Fruit fly (Drosophila melanogaster) whole organism, embryonic: ENCODE results near the gene Max.
A peak's percentile ranks its signal among the peaks of the same experiment; 100 is the strongest.

Experiments
- Atf3 ChIP-seq: fragments of 200-800 bp; sonication (Bioruptor generic); optimal IDR thresholded peaks from 3 replicates; lab custom pipeline; 2016; ENCODE audit warnings: missing biosample characterization, missing genetic modification characterization
- Blimp-1 ChIP-seq: fragments of 200-800 bp; sonication (Bioruptor generic); optimal IDR thresholded peaks from 3 replicates; lab custom pipeline; 2018; ENCODE audit warnings: missing biosample characterization, missing genetic modification characterization, mild to moderate bottlenecking, moderate library complexity, missing genetic modification reagents
- CG10543 ChIP-seq: fragments of 200-800 bp; sonication (Bioruptor generic); optimal IDR thresholded peaks from 3 replicates; lab custom pipeline; 2017; ENCODE audit warnings: missing biosample characterization, mild to moderate bottlenecking, missing genetic modification characterization, moderate library complexity
- CG10979 ChIP-seq: fragments of 200-800 bp; sonication (Bioruptor generic); optimal IDR thresholded peaks from 2 replicates; lab custom pipeline; 2018; ENCODE audit warnings: missing biosample characterization, mild to moderate bottlenecking, missing genetic modification characterization, moderate library complexity
- CG12236 ChIP-seq: fragments of 200-800 bp; sonication (Bioruptor generic); optimal IDR thresholded peaks from 2 replicates; lab custom pipeline; 2016; ENCODE audit warnings: missing biosample characterization, missing genetic modification characterization
- CG14710 ChIP-seq: fragments of 200-800 bp; sonication (Bioruptor generic); optimal IDR thresholded peaks from 3 replicates; lab custom pipeline; 2019; ENCODE audit warnings: missing biosample characterization, mild to moderate bottlenecking, missing genetic modification characterization, moderate library complexity
- CG15601 ChIP-seq: fragments of 200-800 bp; sonication (Bioruptor generic); optimal IDR thresholded peaks from 3 replicates; lab custom pipeline; 2019; ENCODE audit warnings: missing biosample characterization, mild to moderate bottlenecking, missing genetic modification characterization, moderate library complexity
- CG17361 ChIP-seq: fragments of 200-800 bp; sonication (Bioruptor generic); IDR thresholded peaks from 3 replicates; pipeline ENCODE4 v1.3.6; 2022; ENCODE audit warnings: missing biosample characterization, missing genetic modification characterization
- CG17802 ChIP-seq: fragments of 200-800 bp; sonication (Bioruptor generic); optimal IDR thresholded peaks from 2 replicates; lab custom pipeline; 2018; ENCODE audit warnings: missing biosample characterization, mild to moderate bottlenecking, missing genetic modification characterization, moderate library complexity
- CG18262 ChIP-seq: fragments of 200-800 bp; optimal IDR thresholded peaks from 3 replicates; lab custom pipeline; 2019; ENCODE audit warnings: missing biosample characterization, mild to moderate bottlenecking, missing genetic modification characterization, moderate library complexity
- CG18599 ChIP-seq: fragments of 200-800 bp; sonication (Bioruptor generic); optimal IDR thresholded peaks from 3 replicates; lab custom pipeline; 2017; ENCODE audit warnings: missing biosample characterization, missing genetic modification characterization, mild to moderate bottlenecking, moderate library complexity, missing genetic modification reagents
- CG18764 ChIP-seq: fragments of 200-800 bp; sonication (Bioruptor generic); optimal IDR thresholded peaks from 3 replicates; lab custom pipeline; 2016; ENCODE audit warnings: missing biosample characterization, missing genetic modification characterization
- CG2678 ChIP-seq: fragments of 200-800 bp; sonication (Bioruptor generic); optimal IDR thresholded peaks from 3 replicates; lab custom pipeline; 2019; ENCODE audit warnings: missing biosample characterization, mild to moderate bottlenecking, missing genetic modification characterization, moderate library complexity
- CG2712 ChIP-seq: fragments of 200-800 bp; optimal IDR thresholded peaks from 3 replicates; lab custom pipeline; 2019; ENCODE audit warnings: missing biosample characterization, mild to moderate bottlenecking, missing genetic modification characterization, moderate library complexity
- CG31441 ChIP-seq: fragments of 200-800 bp; sonication (Bioruptor generic); IDR thresholded peaks from 2 replicates; pipeline ENCODE4 v1.3.6; 2022; ENCODE audit warnings: missing biosample characterization, missing genetic modification characterization
- CG33213 ChIP-seq: fragments of 200-800 bp; sonication (Bioruptor generic); optimal IDR thresholded peaks from 3 replicates; lab custom pipeline; 2016; ENCODE audit warnings: missing biosample characterization, missing genetic modification characterization
- CG4360 ChIP-seq: fragments of 200-800 bp; sonication (Bioruptor generic); IDR thresholded peaks from 2 replicates; pipeline ENCODE4 v1.3.6; 2022; ENCODE audit warnings: missing biosample characterization, missing genetic modification characterization
- CG8359 ChIP-seq: fragments of 200-800 bp; sonication (Bioruptor generic); optimal IDR thresholded peaks from 2 replicates; lab custom pipeline; 2017; ENCODE audit warnings: missing biosample characterization, mild to moderate bottlenecking, missing genetic modification characterization, borderline replicate concordance
- CG8388 ChIP-seq: fragments of 200-800 bp; sonication (Bioruptor generic); optimal IDR thresholded peaks from 2 replicates; lab custom pipeline; 2019; ENCODE audit warnings: missing biosample characterization, mild to moderate bottlenecking, missing genetic modification characterization, moderate library complexity
- CoRest ChIP-seq: fragments of 200-800 bp; sonication (Bioruptor generic); optimal IDR thresholded peaks from 3 replicates; lab custom pipeline; 2018; ENCODE audit warnings: missing biosample characterization, mild to moderate bottlenecking, missing genetic modification characterization, moderate library complexity
- Deaf1 ChIP-seq: fragments of 200-800 bp; optimal IDR thresholded peaks from 3 replicates; lab custom pipeline; 2019; ENCODE audit warnings: missing biosample characterization, mild to moderate bottlenecking, missing genetic modification characterization, moderate library complexity
- Ets65A ChIP-seq: fragments of 200-800 bp; sonication (Bioruptor generic); peaks from one replicate; lab custom pipeline; 2016; ENCODE audit warnings: missing biosample characterization, missing genetic modification characterization
- Hr51 ChIP-seq, 2 experiments: fragments of 200-800 bp; sonication (Bioruptor generic); optimal IDR thresholded peaks; 2 replicates in 1 of 2; 3 replicates in 1 of 2; lab custom pipeline; 2016 to 2018; ENCODE audit warnings: missing biosample characterization in 2 of 2, missing genetic modification characterization in 2 of 2, mild to moderate bottlenecking in 1 of 2, moderate library complexity in 1 of 2
- Jarid2 ChIP-seq: fragments of 200-800 bp; sonication (Bioruptor generic); optimal IDR thresholded peaks from 3 replicates; lab custom pipeline; 2017; ENCODE audit warnings: mild to moderate bottlenecking, missing biosample characterization, missing genetic modification reagents, missing genetic modification characterization
- Lpt ChIP-seq: fragments of >200 bp; optimal IDR thresholded peaks from 2 replicates; lab custom pipeline; 2018; ENCODE audit warnings: missing biosample characterization, missing genetic modification characterization
- Med ChIP-seq: fragments of 200-800 bp; sonication (Bioruptor generic); peaks from one replicate; lab custom pipeline; 2016; ENCODE audit warnings: missing biosample characterization, missing genetic modification characterization, mild to moderate bottlenecking, inconsistent platforms, moderate library complexity
- Sox102F ChIP-seq: fragments of 200-800 bp; sonication (Bioruptor generic); optimal IDR thresholded peaks from 2 replicates; lab custom pipeline; 2018; ENCODE audit warnings: missing biosample characterization, mild to moderate bottlenecking, missing genetic modification characterization, moderate library complexity
- Tbp ChIP-seq: fragments of >200 bp; optimal IDR thresholded peaks from 2 replicates; lab custom pipeline; 2018; ENCODE audit warnings: missing biosample characterization, missing genetic modification characterization
- abd-A ChIP-seq: fragments of 200-800 bp; sonication (Bioruptor generic); optimal IDR thresholded peaks from 3 replicates; lab custom pipeline; 2019; ENCODE audit warnings: missing biosample characterization, mild to moderate bottlenecking, missing genetic modification characterization, moderate library complexity
- aop ChIP-seq: fragments of 200-800 bp; sonication (Bioruptor generic); IDR thresholded peaks from 2 replicates; pipeline ENCODE4 v1.3.6; 2022; ENCODE audit warnings: missing biosample characterization, missing genetic modification characterization
- cg ChIP-seq: fragments of 200-800 bp; sonication (Bioruptor generic); optimal IDR thresholded peaks from 3 replicates; lab custom pipeline; 2019; ENCODE audit warnings: missing biosample characterization, mild to moderate bottlenecking, missing genetic modification characterization, moderate library complexity
- dmrt11E ChIP-seq: fragments of 200-800 bp; sonication (Bioruptor generic); optimal IDR thresholded peaks from 3 replicates; lab custom pipeline; 2018; ENCODE audit warnings: missing biosample characterization, mild to moderate bottlenecking, missing genetic modification characterization, moderate library complexity
- dmrt99B ChIP-seq: fragments of 200-800 bp; sonication (Bioruptor generic); optimal IDR thresholded peaks from 2 replicates; lab custom pipeline; 2018; ENCODE audit warnings: missing biosample characterization, mild to moderate bottlenecking, missing genetic modification characterization, moderate library complexity
- eve ChIP-seq, 2 experiments: fragments of >200 bp; optimal IDR thresholded peaks; 2 replicates each; lab custom pipeline; 2017; ENCODE audit warnings: missing biosample characterization in 2 of 2, missing genetic modification characterization in 2 of 2
- fd96Cb ChIP-seq: fragments of 200-800 bp; sonication (Bioruptor generic); optimal IDR thresholded peaks from 2 replicates; lab custom pipeline; 2018; ENCODE audit warnings: missing biosample characterization, mild to moderate bottlenecking, missing genetic modification characterization, moderate library complexity
- gcm ChIP-seq: fragments of 200-800 bp; sonication (Bioruptor generic); optimal IDR thresholded peaks from 2 replicates; lab custom pipeline; 2019; ENCODE audit warnings: missing biosample characterization, mild to moderate bottlenecking, missing genetic modification characterization, moderate library complexity
- gem ChIP-seq: fragments of 200-800 bp; sonication (Bioruptor generic); optimal IDR thresholded peaks from 2 replicates; lab custom pipeline; 2019; ENCODE audit warnings: missing biosample characterization, mild to moderate bottlenecking, missing genetic modification characterization, moderate library complexity
- mirr ChIP-seq: fragments of 200-800 bp; sonication (Bioruptor generic); optimal IDR thresholded peaks from 3 replicates; lab custom pipeline; 2018; ENCODE audit warnings: missing biosample characterization, mild to moderate bottlenecking, missing genetic modification characterization
- phol ChIP-seq: fragments of 200-800 bp; sonication (Bioruptor generic); optimal IDR thresholded peaks from 3 replicates; lab custom pipeline; 2018; ENCODE audit warnings: missing biosample characterization, mild to moderate bottlenecking, missing genetic modification characterization, moderate library complexity
- prd ChIP-seq, 3 experiments: fragments of >200 bp in 2 of 3; fragments of 200-800 bp in 1 of 3; sonication (Bioruptor generic) in 1 of 3; optimal IDR thresholded peaks in 2 of 3; IDR thresholded peaks in 1 of 3; 2 replicates in 2 of 3; 3 replicates in 1 of 3; pipeline versions ENCODE4 v1.3.6 to Lab custom; 2017 to 2022; ENCODE audit warnings: missing biosample characterization in 1 of 3, missing genetic modification characterization in 1 of 3
- rib ChIP-seq: fragments of 200-800 bp; sonication (Bioruptor generic); IDR thresholded peaks from 2 replicates; pipeline ENCODE4 v1.3.6; 2022; ENCODE audit warnings: missing biosample characterization, missing genetic modification characterization
- slou ChIP-seq: fragments of 200-800 bp; sonication (Bioruptor generic); optimal IDR thresholded peaks from 3 replicates; lab custom pipeline; 2016; ENCODE audit warnings: missing biosample characterization, missing genetic modification characterization
- tio ChIP-seq: fragments of 200-800 bp; sonication (Bioruptor generic); optimal IDR thresholded peaks from 2 replicates; lab custom pipeline; 2017; ENCODE audit warnings: missing biosample characterization, missing genetic modification characterization, inconsistent platforms
- trem ChIP-seq: fragments of 200-800 bp; optimal IDR thresholded peaks from 3 replicates; lab custom pipeline; 2019; ENCODE audit warnings: missing biosample characterization, mild to moderate bottlenecking, missing genetic modification characterization, moderate library complexity

Max gene

DNA sequence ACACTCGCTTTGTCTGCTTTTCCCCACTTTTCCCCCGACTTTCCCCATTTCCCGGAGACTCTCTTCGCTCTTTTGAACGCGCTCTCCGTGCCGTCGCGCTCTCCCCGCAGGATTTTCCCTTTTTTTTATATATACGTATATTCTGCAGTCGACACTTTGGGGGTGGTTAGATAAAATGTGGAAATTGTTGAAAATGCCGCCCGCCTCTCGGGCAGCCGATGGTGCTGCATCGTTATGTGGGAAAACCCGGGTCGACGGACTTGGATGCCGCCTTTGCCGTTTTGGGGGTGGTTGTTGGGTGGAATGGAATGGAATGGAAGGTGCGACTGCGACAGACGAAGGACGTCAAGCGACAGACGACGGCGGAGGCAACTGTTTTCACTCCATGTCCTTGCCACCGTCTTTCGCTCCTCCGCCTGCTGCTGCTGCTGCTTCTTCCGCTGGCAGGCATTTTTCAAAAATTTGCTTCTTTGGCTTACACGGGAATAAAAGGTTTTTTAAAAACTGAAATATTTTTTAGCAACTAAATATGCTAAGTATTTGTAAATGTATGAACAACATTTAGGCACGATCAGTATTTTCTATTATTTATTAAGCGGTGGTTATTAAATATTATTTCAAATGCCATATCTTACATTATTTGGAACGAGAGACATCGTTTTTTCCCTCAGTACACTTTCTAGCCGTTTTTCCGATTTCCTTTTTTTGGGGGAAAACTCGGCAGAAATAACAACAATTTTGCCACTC, 33.0 kb downstream of the Max start (continued):
- TF ChIP-seq prd (optimal IDR thresholded peaks at IDR 0.05; lab: Kevin White, UChicago) (no peak), prd (GFP tag; IDR thresholded peaks at IDR 0.05; lab: Robert Waterston, UW) (peak; percentile 26; the same call in 1 of the 3 replicates)
- TF ChIP-seq, all 482 proteins: peak for 94

DNA sequence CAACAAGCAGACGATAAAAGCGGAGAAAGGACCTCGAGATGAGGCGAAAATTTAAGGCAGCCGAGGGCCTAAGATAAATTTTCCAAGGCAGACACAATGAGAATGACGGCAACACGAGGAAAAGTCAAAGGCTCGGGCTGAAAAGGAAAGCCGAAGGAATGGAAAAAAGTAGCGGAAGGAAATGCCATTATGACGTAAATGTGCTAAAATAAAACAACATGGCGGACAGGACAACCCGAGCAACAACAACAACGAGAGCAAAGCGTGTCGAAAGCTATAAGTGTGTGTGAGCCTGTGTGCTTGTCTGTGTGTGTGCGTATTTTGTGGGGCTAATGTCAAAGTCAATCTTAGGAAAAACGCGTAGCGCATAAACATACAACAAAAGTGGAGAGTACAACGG, 34.5 kb downstream of the Max start:
- TF ChIP-seq Hr51 (GFP tag; optimal IDR thresholded peaks at IDR 0.05; lab: Kevin White, UChicago) = peak in 1 of 2 experiments; percentile 38
- TF ChIP-seq CG18764 (GFP tag; lab: Kevin White, UChicago) = no peak
- TF ChIP-seq rib (GFP tag; lab: Robert Waterston, UW) = 0 out of 2 replicates have a peak, but pooled peaks have one; percentile 11
- peak; percentile 64 for TF ChIP-seq Med (GFP tag; lab: Kevin White, UChicago)
- TF ChIP-seq Lpt (GFP tag; lab: Kevin White, UChicago) = no peak
- no peak for TF ChIP-seq tio (GFP tag; lab: Kevin White, UChicago)
- peak; percentile 62 for TF ChIP-seq Deaf1 (tag; lab: Kevin White, UChicago)
- TF ChIP-seq phol (tag; lab: Kevin White, UChicago) = peak; percentile 34
- TF ChIP-seq abd-A (tag; lab: Kevin White, UChicago) = peak; percentile 96
- TF ChIP-seq CG18599 = peak; percentile 40
- peak; percentile 39 for TF ChIP-seq Ets65A
- no peak for TF ChIP-seq CG17802
- peak; percentile 26 for TF ChIP-seq mirr (GFP tag; lab: Kevin White, UChicago)
- no peak for TF ChIP-seq CG10543
- TF ChIP-seq CG4360 (GFP tag; lab: Robert Waterston, UW) = peak; percentile 60; the same call in 1 of the 2 replicates
- no peak for TF ChIP-seq Tbp (GFP tag; lab: Kevin White, UChicago)
- peak; percentile 19 for TF ChIP-seq cg
- TF ChIP-seq CG33213 (GFP tag; lab: Kevin White, UChicago) = no peak

DNA sequence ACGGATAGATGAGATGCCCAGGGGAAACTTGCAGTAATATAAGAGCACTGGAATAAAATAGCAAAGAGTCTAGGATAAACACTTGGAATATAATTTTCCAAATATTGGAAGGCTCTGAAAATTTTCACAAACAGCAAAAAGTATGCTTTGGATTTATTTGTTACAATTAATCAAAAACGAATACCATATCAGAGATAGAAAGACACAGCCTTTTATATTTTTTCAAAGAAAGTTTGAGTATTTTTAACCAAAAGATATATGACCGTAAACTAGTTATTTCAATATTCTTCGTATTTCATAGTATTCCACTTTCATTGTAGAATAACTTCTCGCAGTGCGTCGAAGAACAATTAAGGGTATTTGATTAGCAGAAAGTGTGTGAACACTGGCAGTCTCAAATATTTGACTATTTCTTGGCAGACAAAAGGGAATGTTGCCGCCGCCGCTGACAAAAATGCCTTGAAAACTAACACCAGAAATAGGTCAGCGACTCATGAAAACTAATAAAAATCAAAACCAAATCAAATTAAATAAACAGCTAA, 35.1 kb downstream of the Max start:
- peak; percentile 8 for TF ChIP-seq gcm (GFP tag; lab: Kevin White, UChicago)
- TF ChIP-seq dmrt11E (tag; lab: Kevin White, UChicago) = peak; percentile 25
- TF ChIP-seq CG10979 = peak; percentile 26
- TF ChIP-seq CG8388 = peak; percentile 23
- TF ChIP-seq CG15601 (tag; lab: Kevin White, UChicago) = peak; percentile 9
- peak; percentile 53; the same call in 2 of the 3 replicates for TF ChIP-seq CG17361 (GFP tag; lab: Robert Waterston, UW)
- TF ChIP-seq CG8359 (GFP tag; lab: Kevin White, UChicago) = peak; percentile 15
- peak; percentile 5 for TF ChIP-seq phol (tag; lab: Kevin White, UChicago)
- TF ChIP-seq CG18262 (tag; lab: Kevin White, UChicago) = peak; percentile 48
- peak; percentile 21 for TF ChIP-seq Blimp-1 (GFP tag; lab: Kevin White, UChicago)
- no peak for TF ChIP-seq Atf3
- TF ChIP-seq gem (tag; lab: Kevin White, UChicago) = peak; percentile 51
- TF ChIP-seq CG14710 = peak; percentile 94
- TF ChIP-seq trem = peak; percentile 5
- TF ChIP-seq slou (GFP tag; lab: Kevin White, UChicago) = no peak
- no peak for TF ChIP-seq Jarid2
- 0 out of 2 replicates have a peak, but pooled peaks have one; percentile 31 for TF ChIP-seq CG31441 (GFP tag; lab: Robert Waterston, UW)
- TF ChIP-seq CG2678 = peak; percentile 22
- TF ChIP-seq fd96Cb (tag; lab: Kevin White, UChicago) = peak; percentile 13
- TF ChIP-seq aop (GFP tag; lab: Robert Waterston, UW) = no peak
- TF ChIP-seq dmrt99B (tag; lab: Kevin White, UChicago) = peak; percentile 30
- TF ChIP-seq CG12236 (GFP tag; lab: Kevin White, UChicago) = no peak
- peak; percentile 40 for TF ChIP-seq CG2712 (tag; lab: Kevin White, UChicago)
- TF ChIP-seq eve (GFP tag; optimal IDR thresholded peaks at IDR 0.05; lab: Kevin White, UChicago) = peak in 1 of 2 experiments; percentile 14
- peak; percentile 22 for TF ChIP-seq Sox102F (GFP tag; lab: Kevin White, UChicago)
- peak; percentile 5 for TF ChIP-seq CoRest (tag; lab: Kevin White, UChicago)
